Worm (Caenorhabditis elegans) whole organism, L1 larva: ENCODE measurements around the gene slcf-1.

Experiments used
- C04F5.9 ChIP-seq: sonication (generic microtip); optimal IDR thresholded peaks from 2 replicates; lab custom pipeline; 2016; ENCODE audit warnings: missing genetic modification characterization, missing compliant biosample characterization
- C16A3.4 ChIP-seq: fragments of 150-350 bp; optimal IDR thresholded peaks from 2 replicates; lab custom pipeline; 2014; ENCODE audit warnings: missing biosample characterization, missing genetic modification characterization
- Y116A8C.19 ChIP-seq: sonication (generic microtip); optimal IDR thresholded peaks from 2 replicates; lab custom pipeline; 2016; ENCODE audit warnings: missing compliant biosample characterization, missing genetic modification characterization, borderline replicate concordance
- aha-1 ChIP-seq: fragments of 150-350 bp; optimal IDR thresholded peaks from 2 replicates; lab custom pipeline; 2014; ENCODE audit warnings: missing biosample characterization, missing genetic modification characterization
- aly-2 ChIP-seq: fragments of 150-350 bp; optimal IDR thresholded peaks from 2 replicates; lab custom pipeline; 2014; ENCODE audit warnings: missing biosample characterization, missing genetic modification characterization
- blmp-1 ChIP-seq: fragments of 150-350 bp; optimal IDR thresholded peaks from 2 replicates; lab custom pipeline; 2014; ENCODE audit warnings: missing biosample characterization, missing genetic modification characterization
- ceh-63 ChIP-seq: fragments of 200-800 bp; sonication (Bioruptor generic); optimal IDR thresholded peaks from 2 replicates; lab custom pipeline; 2018; ENCODE audit warnings: mild to moderate bottlenecking, missing genetic modification characterization, missing compliant biosample characterization
- ceh-8 ChIP-seq: fragments of 200-800 bp; sonication (Bioruptor generic); optimal IDR thresholded peaks from 2 replicates; lab custom pipeline; 2018; ENCODE audit warnings: mild to moderate bottlenecking, missing genetic modification characterization, moderate library complexity, missing compliant biosample characterization
- ceh-82 ChIP-seq, 3 experiments: fragments of 150-350 bp in 1 of 3; sonication (generic microtip) in 2 of 3; optimal IDR thresholded peaks; 2 replicates each; lab custom pipeline; 2014 to 2017; ENCODE audit warnings: missing biosample characterization in 3 of 3, missing genetic modification characterization in 3 of 3
- ceh-88 ChIP-seq: fragments of 200-800 bp; sonication (Bioruptor generic); IDR thresholded peaks from 2 replicates; pipeline ENCODE4 v1.3.6; 2022; ENCODE audit warnings: missing genetic modification characterization, missing compliant biosample characterization
- ces-1 ChIP-seq: fragments of 150-350 bp; optimal IDR thresholded peaks from 2 replicates; lab custom pipeline; 2014; ENCODE audit warnings: missing biosample characterization, missing genetic modification reagents, missing genetic modification characterization
- dpl-1 ChIP-seq, 3 experiments: fragments of 150-350 bp in 2 of 3; sonication (generic microtip) in 1 of 3; optimal IDR thresholded peaks; 2 replicates each; lab custom pipeline; 2014 to 2017; ENCODE audit warnings: missing biosample characterization in 3 of 3, missing genetic modification characterization in 3 of 3, missing genetic modification reagents in 3 of 3
- dsc-1 ChIP-seq: sonication (generic microtip); optimal IDR thresholded peaks from 2 replicates; lab custom pipeline; 2016; ENCODE audit warnings: mild to moderate bottlenecking, missing genetic modification characterization, missing compliant biosample characterization
- efl-1 ChIP-seq, 4 experiments: fragments of 150-350 bp; optimal IDR thresholded peaks in 3 of 4; peaks in 1 of 4; 1 replicate in 1 of 4; 2 replicates in 3 of 4; lab custom pipeline; 2014; ENCODE audit warnings: missing biosample characterization in 2 of 4, missing genetic modification characterization in 2 of 4, missing genetic modification reagents in 2 of 4
- egl-27 ChIP-seq, 2 experiments: fragments of 150-350 bp in 1 of 2; sonication (generic microtip); optimal IDR thresholded peaks; 3 replicates each; lab custom pipeline; 2017 to 2018; ENCODE audit warnings: missing biosample characterization in 2 of 2, missing genetic modification characterization in 2 of 2, missing genetic modification reagents in 2 of 2
- elt-2 ChIP-seq: sonication (generic microtip); optimal IDR thresholded peaks from 2 replicates; lab custom pipeline; 2016; ENCODE audit warnings: missing genetic modification characterization, mild to moderate bottlenecking, inconsistent platforms, missing compliant biosample characterization, missing genetic modification reagents
- elt-3 ChIP-seq, 6 experiments: fragments of 150-350 bp in 1 of 6; sonication (generic microtip); optimal IDR thresholded peaks; 2 replicates each; lab custom pipeline; 2017 to 2018; ENCODE audit warnings: missing biosample characterization in 6 of 6, missing genetic modification characterization in 6 of 6, inconsistent platforms in 1 of 6
- ets-5 ChIP-seq: fragments of 200-800 bp; sonication (Bioruptor generic); IDR thresholded peaks from 2 replicates; pipeline ENCODE4 v1.3.6; 2022; ENCODE audit warnings: missing genetic modification characterization, missing compliant biosample characterization
- fkh-8 ChIP-seq: sonication (generic microtip); optimal IDR thresholded peaks from 2 replicates; lab custom pipeline; 2016; ENCODE audit warnings: mild to moderate bottlenecking, missing genetic modification characterization, missing compliant biosample characterization
- hlh-17 ChIP-seq: fragments of 200-800 bp; sonication (Bioruptor generic); optimal IDR thresholded peaks from 2 replicates; lab custom pipeline; 2018; ENCODE audit warnings: missing genetic modification characterization, mild to moderate bottlenecking, missing compliant biosample characterization, moderate library complexity, borderline replicate concordance
- hlh-4 ChIP-seq: sonication (generic microtip); optimal IDR thresholded peaks from 2 replicates; lab custom pipeline; 2016; ENCODE audit warnings: mild to moderate bottlenecking, missing genetic modification characterization, missing compliant biosample characterization
- irx-1 ChIP-seq: sonication (generic microtip); optimal IDR thresholded peaks from 2 replicates; lab custom pipeline; 2016; ENCODE audit warnings: missing genetic modification characterization, missing compliant biosample characterization
- isw-1 ChIP-seq: fragments of 200-800 bp; sonication (Bioruptor generic); IDR thresholded peaks from 2 replicates; pipeline ENCODE4 v1.3.6; 2022; ENCODE audit warnings: missing genetic modification characterization, missing compliant biosample characterization
- lin-13 ChIP-seq: fragments of 150-350 bp; optimal IDR thresholded peaks from 2 replicates; lab custom pipeline; 2014; ENCODE audit warnings: missing biosample characterization, missing genetic modification reagents, missing genetic modification characterization
- lin-14 ChIP-seq: fragments of 200-800 bp; sonication (Bioruptor generic); optimal IDR thresholded peaks from 2 replicates; lab custom pipeline; 2018; ENCODE audit warnings: mild to moderate bottlenecking, missing genetic modification characterization, moderate library complexity, missing compliant biosample characterization
- lin-15B ChIP-seq: fragments of 150-350 bp; sonication (generic microtip); optimal IDR thresholded peaks from 3 replicates; lab custom pipeline; 2014; ENCODE audit warnings: missing biosample characterization, missing genetic modification characterization
- lin-35 ChIP-seq, 2 experiments: fragments of 150-350 bp; optimal IDR thresholded peaks; 2 replicates each; lab custom pipeline; 2014; ENCODE audit warnings: missing biosample characterization in 2 of 2, missing genetic modification characterization in 2 of 2, missing genetic modification reagents in 2 of 2
- lir-3 ChIP-seq: sonication (generic microtip); optimal IDR thresholded peaks from 2 replicates; lab custom pipeline; 2016; ENCODE audit warnings: mild to moderate bottlenecking, missing genetic modification characterization, moderate library complexity, missing compliant biosample characterization; ENCODE audit not compliant: poor library complexity
- lsy-2 ChIP-seq, 2 experiments: fragments of 150-350 bp; optimal IDR thresholded peaks; 2 replicates each; lab custom pipeline; 2014; ENCODE audit warnings: missing biosample characterization in 2 of 2, missing genetic modification characterization in 2 of 2
- mab-9 ChIP-seq: fragments of 200-800 bp; sonication (Bioruptor generic); IDR thresholded peaks from 2 replicates; pipeline ENCODE4 v1.3.6; 2022; ENCODE audit warnings: missing genetic modification reagents, missing genetic modification characterization, missing compliant biosample characterization
- mdl-1 ChIP-seq, 2 experiments: fragments of 150-350 bp; optimal IDR thresholded peaks; 2 replicates each; lab custom pipeline; 2014 to 2017; ENCODE audit warnings: missing biosample characterization in 2 of 2, missing genetic modification characterization in 2 of 2, inconsistent platforms in 1 of 2
- nhr-11 ChIP-seq: fragments of 150-350 bp; optimal IDR thresholded peaks from 2 replicates; lab custom pipeline; 2014; ENCODE audit warnings: missing biosample characterization, missing genetic modification characterization
- nhr-20 ChIP-seq: sonication (generic microtip); optimal IDR thresholded peaks from 2 replicates; lab custom pipeline; 2016; ENCODE audit warnings: mild to moderate bottlenecking, missing genetic modification characterization, missing compliant biosample characterization
- pag-3 ChIP-seq: sonication (generic microtip); optimal IDR thresholded peaks from 2 replicates; lab custom pipeline; 2017; ENCODE audit warnings: missing genetic modification characterization, mild to moderate bottlenecking, missing compliant biosample characterization, antibody characterized with exemption, borderline replicate concordance; ENCODE audit not compliant: insufficient read depth
- pqm-1 ChIP-seq: sonication (generic microtip); optimal IDR thresholded peaks from 3 replicates; lab custom pipeline; 2017; ENCODE audit warnings: missing biosample characterization, missing genetic modification characterization
- rnt-1 ChIP-seq: sonication (generic microtip); optimal IDR thresholded peaks from 2 replicates; lab custom pipeline; 2016; ENCODE audit warnings: mild to moderate bottlenecking, missing genetic modification characterization, moderate library complexity, missing compliant biosample characterization
- skn-1 ChIP-seq: fragments of 150-350 bp; optimal IDR thresholded peaks from 2 replicates; lab custom pipeline; 2014; ENCODE audit warnings: missing biosample characterization, missing genetic modification characterization
- snpc-4 ChIP-seq: fragments of 150-350 bp; optimal IDR thresholded peaks from 2 replicates; lab custom pipeline; 2014; ENCODE audit warnings: missing biosample characterization, missing genetic modification characterization
- snu-23 ChIP-seq: sonication (generic microtip); optimal IDR thresholded peaks from 2 replicates; lab custom pipeline; 2016; ENCODE audit warnings: missing genetic modification characterization, missing compliant biosample characterization
- sptf-1 ChIP-seq: fragments of 150-350 bp; optimal IDR thresholded peaks from 2 replicates; lab custom pipeline; 2014; ENCODE audit warnings: missing biosample characterization, missing genetic modification characterization
- sup-37 ChIP-seq: fragments of 200-800 bp; sonication (Bioruptor generic); optimal IDR thresholded peaks from 2 replicates; lab custom pipeline; 2018; ENCODE audit warnings: mild to moderate bottlenecking, missing genetic modification characterization, missing compliant biosample characterization
- swsn-7 ChIP-seq: sonication (generic microtip); optimal IDR thresholded peaks from 2 replicates; lab custom pipeline; 2016; ENCODE audit warnings: missing genetic modification characterization, missing compliant biosample characterization
- unc-130 ChIP-seq: fragments of 150-350 bp; optimal IDR thresholded peaks from 2 replicates; lab custom pipeline; 2017; ENCODE audit warnings: missing biosample characterization, missing genetic modification characterization, inconsistent platforms
- unc-62 ChIP-seq: fragments of 150-350 bp; optimal IDR thresholded peaks from 2 replicates; lab custom pipeline; 2014; ENCODE audit warnings: missing biosample characterization, missing genetic modification reagents, missing genetic modification characterization
- vab-15 ChIP-seq: sonication (generic microtip); optimal IDR thresholded peaks from 2 replicates; lab custom pipeline; 2017; ENCODE audit warnings: missing genotype, mild to moderate bottlenecking, missing genetic modification characterization, missing compliant biosample characterization
- xbp-1 ChIP-seq: sonication (generic microtip); optimal IDR thresholded peaks from 2 replicates; lab custom pipeline; 2016; ENCODE audit warnings: missing genetic modification characterization, missing compliant biosample characterization
- zag-1 ChIP-seq: fragments of 150-350 bp; optimal IDR thresholded peaks from 2 replicates; lab custom pipeline; 2014; ENCODE audit warnings: missing biosample characterization, missing genetic modification characterization
- ztf-11 ChIP-seq, 2 experiments: sonication (generic microtip); optimal IDR thresholded peaks; 2 replicates each; lab custom pipeline; 2016 to 2017; ENCODE audit warnings: missing genetic modification characterization in 2 of 2, missing biosample characterization in 1 of 2, missing compliant biosample characterization in 1 of 2
- ztf-4 ChIP-seq: fragments of 150-350 bp; optimal IDR thresholded peaks from 2 replicates; lab custom pipeline; 2014; ENCODE audit warnings: missing biosample characterization, missing genetic modification characterization

slcf-1 gene

DNA sequence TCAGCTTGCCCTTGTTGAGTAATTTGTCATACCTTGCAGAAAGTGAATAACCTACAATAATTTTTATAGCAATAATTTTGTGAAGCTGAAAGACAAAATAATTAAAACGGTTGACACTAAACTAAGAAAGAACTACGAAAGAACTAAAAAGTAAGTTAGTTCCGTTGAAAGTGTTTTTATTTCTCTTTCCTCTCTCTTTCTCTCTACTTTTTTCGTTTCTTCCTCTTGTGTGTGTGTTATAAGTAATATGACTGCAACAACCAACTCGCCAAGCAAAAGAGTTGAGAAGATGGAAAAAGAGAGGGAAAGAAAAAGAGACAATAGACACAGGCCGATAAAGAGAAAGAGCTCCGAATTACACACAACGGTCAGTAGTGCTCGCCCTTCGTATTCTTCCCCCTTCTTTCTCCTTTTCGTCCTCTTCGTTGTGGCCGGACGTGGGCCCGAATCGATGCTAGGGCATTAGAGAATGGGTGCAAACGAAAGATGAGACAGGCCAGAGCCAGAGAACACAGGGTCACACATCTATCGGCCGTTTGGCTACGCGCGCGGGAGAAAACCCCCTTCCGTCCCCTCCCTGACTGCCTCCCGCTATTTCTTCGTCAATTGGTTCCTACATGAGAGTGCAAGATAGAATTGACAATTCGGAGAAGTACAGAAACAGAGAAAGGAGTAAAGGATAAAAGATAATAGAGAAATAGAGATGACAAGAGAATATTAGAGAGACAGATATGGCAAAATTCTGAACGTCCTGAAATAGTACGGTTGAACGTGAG lies 26.3 kb downstream of the slcf-1 start, which contains the start of gene syd-2:
Gene syd-2 (minus strand): TSS at position 51 of the 776 bp plus-strand sequence.
- TF ChIP-seq fkh-8 (tag; lab: Kevin White, UChicago) (peak; percentile 85), snu-23 (GFP tag; lab: Kevin White, UChicago) (peak; percentile 86), dsc-1 (tag; lab: Kevin White, UChicago) (peak; percentile 83), aly-2 (tag; lab: Kevin White, UChicago) (no peak), xbp-1 (tag; lab: Kevin White, UChicago) (peak; percentile 59), aha-1 (tag; lab: Kevin White, UChicago) (no peak), lin-15B (tag; lab: Kevin White, UChicago) (no peak), zag-1 (tag; lab: Kevin White, UChicago) (no peak), sup-37 (GFP tag; lab: Kevin White, UChicago) (peak; percentile 33), hlh-17 (GFP tag; lab: Kevin White, UChicago) (no peak), irx-1 (tag; lab: Kevin White, UChicago) (peak; percentile 69), elt-2 (tag; lab: Kevin White, UChicago) (peak; percentile 23), vab-15 (tag; lab: Kevin White, UChicago) (no peak), hlh-4 (tag; lab: Kevin White, UChicago) (no peak), ceh-63 (GFP tag; lab: Kevin White, UChicago) (no peak), mdl-1 (tag; optimal IDR thresholded peaks at IDR 0.05; lab: Kevin White, UChicago) (peak in 1 of 2 experiments; percentile 15), ceh-82 (tag; optimal IDR thresholded peaks at IDR 0.05; lab: Kevin White, UChicago) (peak; percentile 60 to 73 (median 67)), unc-130 (tag; lab: Kevin White, UChicago) (peak; percentile 36), snpc-4 (tag; lab: Kevin White, UChicago) (no peak), Y116A8C.19 (tag; lab: Kevin White, UChicago) (no peak), pqm-1 (tag; lab: Kevin White, UChicago) (no peak), swsn-7 (tag; lab: Kevin White, UChicago) (peak; percentile 81), dpl-1 (GFP tag; optimal IDR thresholded peaks at IDR 0.05; lab: Kevin White, UChicago) (peak; percentile 13 to 47 (median 32)), nhr-11 (tag; lab: Kevin White, UChicago) (peak; percentile 3), lin-14 (GFP tag; lab: Kevin White, UChicago) (peak; percentile 99), pag-3 (tag; lab: Kevin White, UChicago) (no peak), ets-5 (no peak), skn-1 (peak; percentile 75), ceh-8 (GFP tag; lab: Kevin White, UChicago) (peak; percentile 23), ceh-88 (GFP tag; lab: Robert Waterston, UW) (no peak), blmp-1 (tag; lab: Kevin White, UChicago) (peak; percentile 65), ztf-4 (peak; percentile 22), mab-9 (no peak), C04F5.9 (tag; lab: Kevin White, UChicago) (peak; percentile 1), elt-3 (tag; optimal IDR thresholded peaks at IDR 0.05; lab: Kevin White, UChicago) (peak in 1 of 6 experiments; percentile 11), lin-13 (GFP tag; lab: Kevin White, UChicago) (no peak), sptf-1 (tag; lab: Kevin White, UChicago) (no peak), rnt-1 (peak; percentile 72), lin-35 (GFP tag; optimal IDR thresholded peaks at IDR 0.05; lab: Kevin White, UChicago) (peak; percentile 46 to 51), ztf-11 (tag; optimal IDR thresholded peaks at IDR 0.05; lab: Kevin White, UChicago) (peak in 1 of 2 experiments; percentile 70), unc-62 (GFP tag; lab: Kevin White, UChicago) (no peak), isw-1 (GFP tag; lab: Robert Waterston, UW) (peak; percentile 42; the same call in 1 of the 2 replicates), lsy-2 (tag; optimal IDR thresholded peaks at IDR 0.05; lab: Kevin White, UChicago) (peak; percentile 43 to 70), lir-3 (tag; lab: Kevin White, UChicago) (no peak), nhr-20 (tag; lab: Kevin White, UChicago) (peak; percentile 82), C16A3.4 (tag; lab: Kevin White, UChicago) (peak; percentile 45), egl-27 (tag; optimal IDR thresholded peaks at IDR 0.05; lab: Kevin White, UChicago) (peak in 1 of 2 experiments; percentile 58), efl-1 (optimal IDR thresholded peaks at IDR 0.05; lab: Kevin White, UChicago) (peak; percentile 37 to 46), efl-1 (GFP tag; optimal IDR thresholded peaks at IDR 0.05 in 1 of 2; lab: Kevin White, UChicago) (peak in 1 of 2 experiments; percentile 73), ces-1 (GFP tag; lab: Kevin White, UChicago) (no peak)
